Worm (Caenorhabditis elegans) whole organism, L4/young adult: ENCODE results near the gene F20C5.5.

Experiments used
- W03F9.2 ChIP-seq: fragments of 150-350 bp; optimal IDR thresholded peaks from 2 replicates; lab custom pipeline; 2014; ENCODE audit warnings: missing biosample characterization, missing genetic modification characterization
- him-1 ChIP-seq: sonication (generic microtip); optimal IDR thresholded peaks from 2 replicates; lab custom pipeline; 2016; ENCODE audit warnings: missing genotype, missing genetic modification reagents, missing genetic modification characterization, missing compliant biosample characterization

ce11 chrIV:8772800-8773256, 3.4 kb upstream of the F20C5.5 start, which contains the start of gene F20C5.6:
- no peak for TF ChIP-seq W03F9.2 (tag; lab: Kevin White, UChicago)
- no peak for TF ChIP-seq him-1
